Worm (Caenorhabditis elegans) whole organism, mixed stage, embryonic: ENCODE results near the gene ttr-53.
A peak's percentile ranks its signal among the peaks of the same experiment; 100 is the strongest.

Source experiments
- ceh-39 ChIP-seq: fragments of 150-350 bp; optimal IDR thresholded peaks from 2 replicates; lab custom pipeline; 2014; ENCODE audit warnings: missing biosample characterization, missing genetic modification characterization
- ces-1 ChIP-seq: fragments of 150-350 bp; optimal IDR thresholded peaks from 2 replicates; lab custom pipeline; 2014; ENCODE audit warnings: missing biosample characterization, missing genetic modification reagents, missing genetic modification characterization
- elt-1 ChIP-seq: sonication (generic microtip); optimal IDR thresholded peaks from 2 replicates; lab custom pipeline; 2017; ENCODE audit warnings: missing genetic modification characterization, mild to moderate bottlenecking, missing compliant biosample characterization, antibody characterized with exemption, moderate library complexity, borderline replicate concordance; ENCODE audit not compliant: insufficient read depth
- nhr-12 ChIP-seq: fragments of 150-350 bp; optimal IDR thresholded peaks from 2 replicates; lab custom pipeline; 2014; ENCODE audit warnings: missing biosample characterization, missing genetic modification characterization
- nhr-237 ChIP-seq: fragments of 150-350 bp; optimal IDR thresholded peaks from 2 replicates; lab custom pipeline; 2014; ENCODE audit warnings: missing biosample characterization, missing genetic modification characterization
- nhr-28 ChIP-seq: fragments of 150-350 bp; optimal IDR thresholded peaks from 2 replicates; lab custom pipeline; 2014; ENCODE audit warnings: missing biosample characterization, missing genetic modification characterization
- pha-4 ChIP-seq: fragments of 150-350 bp; optimal IDR thresholded peaks from 2 replicates; lab custom pipeline; 2018; ENCODE audit warnings: missing biosample characterization, missing genetic modification reagents, missing genetic modification characterization
- snpc-4 ChIP-seq: fragments of 150-350 bp; optimal IDR thresholded peaks from 2 replicates; lab custom pipeline; 2014; ENCODE audit warnings: missing biosample characterization, missing genetic modification characterization
- sptf-1 ChIP-seq: sonication (generic microtip); optimal IDR thresholded peaks from 2 replicates; lab custom pipeline; 2017; ENCODE audit warnings: mild to moderate bottlenecking, missing genetic modification characterization, moderate library complexity, missing compliant biosample characterization
- unc-39 ChIP-seq: fragments of 150-350 bp; optimal IDR thresholded peaks from 2 replicates; lab custom pipeline; 2014; ENCODE audit warnings: missing biosample characterization, missing genetic modification characterization

- TF ChIP-seq elt-1 (tag; lab: Kevin White, UChicago): no peak
- no peak for TF ChIP-seq snpc-4 (tag; lab: Kevin White, UChicago)
- no peak for TF ChIP-seq ceh-39
- TF ChIP-seq nhr-28: no peak
- TF ChIP-seq ces-1: peak; percentile 83
- TF ChIP-seq nhr-12: no peak
- TF ChIP-seq nhr-237 (tag; lab: Kevin White, UChicago): no peak
- no peak for TF ChIP-seq unc-39 (tag; lab: Kevin White, UChicago)
- peak; percentile 27 for TF ChIP-seq sptf-1 (tag; lab: Kevin White, UChicago)
- no peak for TF ChIP-seq pha-4 (tag; lab: Kevin White, UChicago)
These were observed 7.3 kb upstream of the ttr-53 start, which contains the start of gene tsp-12 for ce11 chrIV:10150552-10151004.
